Fruit fly (Drosophila melanogaster) whole organism, embryonic: Measurements from ENCODE around the gene CG13390.

ENCODE experiments used
- Adf1 ChIP-seq: fragments of 200-800 bp; sonication (Bioruptor generic); IDR thresholded peaks from 2 replicates; pipeline ENCODE4 v1.3.6; 2022; ENCODE audit warnings: missing biosample characterization, missing genetic modification characterization
- Bdp1 ChIP-seq: fragments of 200-800 bp; sonication (Bioruptor generic); optimal IDR thresholded peaks from 3 replicates; lab custom pipeline; 2016; ENCODE audit warnings: missing biosample characterization, missing genetic modification characterization
- CG1024 ChIP-seq: fragments of 200-800 bp; sonication (Bioruptor generic); IDR thresholded peaks from 2 replicates; pipeline ENCODE4 v1.3.6; 2022; ENCODE audit warnings: missing biosample characterization, missing genetic modification characterization
- CG11093 ChIP-seq: fragments of 200-800 bp; sonication (Bioruptor generic); IDR thresholded peaks from 3 replicates; pipeline ENCODE4 v1.3.6; 2022; ENCODE audit warnings: missing biosample characterization, missing genetic modification characterization
- CG12236 ChIP-seq: fragments of 200-800 bp; sonication (Bioruptor generic); optimal IDR thresholded peaks from 2 replicates; lab custom pipeline; 2016; ENCODE audit warnings: missing biosample characterization, missing genetic modification characterization
- CG13894 ChIP-seq: fragments of 200-800 bp; sonication (Bioruptor generic); optimal IDR thresholded peaks from 3 replicates; lab custom pipeline; 2018; ENCODE audit warnings: missing biosample characterization, mild to moderate bottlenecking, missing genetic modification characterization, moderate library complexity
- CG1529 ChIP-seq: fragments of 200-800 bp; sonication (Bioruptor generic); optimal IDR thresholded peaks from 3 replicates; lab custom pipeline; 2018; ENCODE audit warnings: missing biosample characterization, missing genetic modification characterization
- CG17612 ChIP-seq: fragments of 200-800 bp; sonication (Bioruptor generic); IDR thresholded peaks from 2 replicates; pipeline ENCODE4 v1.3.6; 2022; ENCODE audit warnings: missing biosample characterization, missing genetic modification characterization
- CG18599 ChIP-seq: fragments of 200-800 bp; sonication (Bioruptor generic); optimal IDR thresholded peaks from 3 replicates; lab custom pipeline; 2017; ENCODE audit warnings: missing biosample characterization, missing genetic modification characterization, mild to moderate bottlenecking, moderate library complexity, missing genetic modification reagents
- CG31441 ChIP-seq: fragments of 200-800 bp; sonication (Bioruptor generic); IDR thresholded peaks from 2 replicates; pipeline ENCODE4 v1.3.6; 2022; ENCODE audit warnings: missing biosample characterization, missing genetic modification characterization
- CG3726 ChIP-seq: fragments of 200-800 bp; sonication (Bioruptor generic); IDR thresholded peaks from 3 replicates; pipeline ENCODE4, ENCODE4 v1.3.6; 2022; ENCODE audit warnings: missing biosample characterization, missing genetic modification characterization
- CG4854 ChIP-seq: fragments of 200-800 bp; sonication (Bioruptor generic); optimal IDR thresholded peaks from 2 replicates; lab custom pipeline; 2016; ENCODE audit warnings: missing biosample characterization, missing genetic modification characterization, inconsistent platforms
- CG6254 ChIP-seq: fragments of 200-800 bp; sonication (Bioruptor generic); optimal IDR thresholded peaks from 3 replicates; lab custom pipeline; 2017; ENCODE audit warnings: mild to moderate bottlenecking, missing biosample characterization, missing genetic modification reagents, missing genetic modification characterization
- CG8290 ChIP-seq, 3 experiments: fragments of 200-800 bp; sonication (Bioruptor generic); optimal IDR thresholded peaks; 2 replicates each; lab custom pipeline; 2016 to 2019; ENCODE audit warnings: missing biosample characterization in 3 of 3, missing genetic modification characterization in 3 of 3, mild to moderate bottlenecking in 2 of 3, moderate library complexity in 1 of 3
- CG9437 ChIP-seq: fragments of 200-800 bp; sonication (Bioruptor generic); optimal IDR thresholded peaks from 2 replicates; lab custom pipeline; 2018; ENCODE audit warnings: missing biosample characterization, mild to moderate bottlenecking, missing genetic modification characterization
- CG9797 ChIP-seq: fragments of 200-800 bp; sonication (Bioruptor generic); optimal IDR thresholded peaks from 3 replicates; lab custom pipeline; 2018; ENCODE audit warnings: missing biosample characterization, mild to moderate bottlenecking, missing genetic modification characterization
- CoRest ChIP-seq: fragments of 200-800 bp; sonication (Bioruptor generic); optimal IDR thresholded peaks from 3 replicates; lab custom pipeline; 2018; ENCODE audit warnings: missing biosample characterization, mild to moderate bottlenecking, missing genetic modification characterization, moderate library complexity
- D19B ChIP-seq: fragments of 200-800 bp; sonication (Bioruptor generic); optimal IDR thresholded peaks from 2 replicates; lab custom pipeline; 2017; ENCODE audit warnings: missing biosample characterization, mild to moderate bottlenecking, missing genetic modification characterization
- Eip74EF ChIP-seq, 2 experiments: fragments of 200-800 bp in 1 of 2; fragments of >200 bp in 1 of 2; sonication (Bioruptor generic) in 1 of 2; optimal IDR thresholded peaks; 2 replicates each; lab custom pipeline; 2017 to 2019; ENCODE audit warnings: missing biosample characterization in 2 of 2, missing genetic modification characterization in 2 of 2, mild to moderate bottlenecking in 1 of 2, moderate library complexity in 1 of 2
- HHEX ChIP-seq: fragments of 200-800 bp; sonication (Bioruptor generic); optimal IDR thresholded peaks from 3 replicates; lab custom pipeline; 2017; ENCODE audit warnings: missing biosample characterization, mild to moderate bottlenecking, missing genetic modification characterization, missing genetic modification reagents
- Max ChIP-seq: fragments of 200-800 bp; sonication (Bioruptor generic); optimal IDR thresholded peaks from 2 replicates; lab custom pipeline; 2016; ENCODE audit warnings: missing biosample characterization, mild to moderate bottlenecking, missing genetic modification characterization
- NFAT ChIP-seq: fragments of 200-800 bp; sonication (Bioruptor generic); IDR thresholded peaks from 2 replicates; pipeline ENCODE4 v1.3.6; 2022; ENCODE audit warnings: missing biosample characterization, missing genetic modification characterization
- Nf-YA ChIP-seq: fragments of 200-800 bp; sonication (Bioruptor generic); IDR thresholded peaks from 2 replicates; pipeline ENCODE4 v1.3.6; 2022; ENCODE audit warnings: missing biosample characterization, missing genetic modification characterization
- Nf-YB ChIP-seq: fragments of 200-800 bp; sonication (Bioruptor generic); optimal IDR thresholded peaks from 3 replicates; lab custom pipeline; 2019; ENCODE audit warnings: missing biosample characterization, mild to moderate bottlenecking, missing genetic modification characterization, moderate library complexity
- Rx ChIP-seq: fragments of 200-800 bp; sonication (Bioruptor generic); IDR thresholded peaks from 2 replicates; pipeline ENCODE4 v1.3.6; 2022; ENCODE audit warnings: missing biosample characterization, missing genetic modification characterization
- Sox100B ChIP-seq: fragments of 200-800 bp; sonication (Bioruptor generic); optimal IDR thresholded peaks from 3 replicates; lab custom pipeline; 2018; ENCODE audit warnings: missing biosample characterization, mild to moderate bottlenecking, missing genetic modification characterization
- Sry-δ ChIP-seq: fragments of 200-800 bp; sonication (Bioruptor generic); optimal IDR thresholded peaks from 2 replicates; lab custom pipeline; 2016; ENCODE audit warnings: missing biosample characterization, missing genetic modification characterization
- Usf ChIP-seq: fragments of 200-800 bp; sonication (Bioruptor generic); optimal IDR thresholded peaks from 2 replicates; lab custom pipeline; 2017; ENCODE audit warnings: missing genotype, missing biosample characterization, missing genetic modification characterization
- bbx ChIP-seq: fragments of 200-800 bp; sonication (Bioruptor generic); IDR thresholded peaks from 2 replicates; pipeline ENCODE4 v1.3.6; 2022; ENCODE audit warnings: missing biosample characterization, missing genetic modification characterization; ENCODE audit not compliant: partially characterized antibody
- bowl ChIP-seq: fragments of 200-800 bp; sonication (Bioruptor generic); IDR thresholded peaks from 2 replicates; pipeline ENCODE4 v1.3.6; 2022; ENCODE audit warnings: missing biosample characterization, missing genetic modification characterization
- crc ChIP-seq: fragments of 200-800 bp; sonication (Bioruptor generic); optimal IDR thresholded peaks from 2 replicates; lab custom pipeline; 2016; ENCODE audit warnings: missing biosample characterization, missing genetic modification characterization
- danr ChIP-seq: fragments of 200-800 bp; sonication (Bioruptor generic); IDR thresholded peaks from 2 replicates; pipeline ENCODE4 v1.3.6; 2022; ENCODE audit warnings: missing biosample characterization, missing genetic modification characterization
- dimm ChIP-seq: fragments of 200-800 bp; sonication (Bioruptor generic); IDR thresholded peaks from 2 replicates; pipeline ENCODE4 v1.3.6; 2022; ENCODE audit warnings: missing biosample characterization, missing genetic modification characterization
- eve ChIP-seq, 2 experiments: fragments of >200 bp; optimal IDR thresholded peaks; 2 replicates each; lab custom pipeline; 2017; ENCODE audit warnings: missing biosample characterization in 2 of 2, missing genetic modification characterization in 2 of 2
- ewg ChIP-seq: fragments of 200-800 bp; sonication (Bioruptor generic); optimal IDR thresholded peaks from 3 replicates; lab custom pipeline; 2017; ENCODE audit warnings: mild to moderate bottlenecking, missing biosample characterization, missing genetic modification reagents, missing genetic modification characterization
- gro ChIP-seq: fragments of 200-800 bp; sonication (Bioruptor generic); optimal IDR thresholded peaks from 2 replicates; lab custom pipeline; 2016; ENCODE audit warnings: missing biosample characterization, missing genetic modification characterization
- h ChIP-seq: fragments of >200 bp; optimal IDR thresholded peaks from 2 replicates; lab custom pipeline; 2017
- hbn ChIP-seq: fragments of 200-800 bp; sonication (Bioruptor generic); IDR thresholded peaks from 2 replicates; pipeline ENCODE4 v1.3.6; 2022; ENCODE audit warnings: missing biosample characterization, missing genetic modification characterization; ENCODE audit not compliant: partially characterized antibody
- kni ChIP-seq: fragments of 200-800 bp; sonication (Bioruptor generic); optimal IDR thresholded peaks from 3 replicates; lab custom pipeline; 2017; ENCODE audit warnings: mild to moderate bottlenecking, missing biosample characterization, missing genetic modification reagents, missing genetic modification characterization
- odd ChIP-seq: fragments of 200-800 bp; sonication (Bioruptor generic); optimal IDR thresholded peaks from 2 replicates; lab custom pipeline; 2017; ENCODE audit warnings: missing biosample characterization, mild to moderate bottlenecking, missing genetic modification characterization
- p53 ChIP-seq: fragments of 200-800 bp; sonication (Bioruptor generic); optimal IDR thresholded peaks from 2 replicates; lab custom pipeline; 2016; ENCODE audit warnings: missing biosample characterization, missing genetic modification characterization
- prd ChIP-seq, 3 experiments: fragments of >200 bp in 2 of 3; fragments of 200-800 bp in 1 of 3; sonication (Bioruptor generic) in 1 of 3; optimal IDR thresholded peaks in 2 of 3; IDR thresholded peaks in 1 of 3; 2 replicates in 2 of 3; 3 replicates in 1 of 3; pipeline versions ENCODE4 v1.3.6 to Lab custom; 2017 to 2022; ENCODE audit warnings: missing biosample characterization in 1 of 3, missing genetic modification characterization in 1 of 3
- pum ChIP-seq: fragments of 200-800 bp; sonication (Bioruptor generic); optimal IDR thresholded peaks from 2 replicates; lab custom pipeline; 2016; ENCODE audit warnings: missing biosample characterization, missing genetic modification characterization
- row ChIP-seq: fragments of 200-800 bp; sonication (Bioruptor generic); IDR thresholded peaks from 3 replicates; pipeline ENCODE4 v1.3.6; 2022; ENCODE audit warnings: missing biosample characterization, missing genetic modification characterization
- sqz ChIP-seq: fragments of 200-800 bp; sonication (Bioruptor generic); optimal IDR thresholded peaks from 3 replicates; lab custom pipeline; 2018; ENCODE audit warnings: missing biosample characterization, mild to moderate bottlenecking, missing genetic modification characterization
- trem ChIP-seq: fragments of 200-800 bp; optimal IDR thresholded peaks from 3 replicates; lab custom pipeline; 2019; ENCODE audit warnings: missing biosample characterization, mild to moderate bottlenecking, missing genetic modification characterization, moderate library complexity
- unpg ChIP-seq: fragments of 200-800 bp; sonication (Bioruptor generic); optimal IDR thresholded peaks from 3 replicates; lab custom pipeline; 2018; ENCODE audit warnings: missing biosample characterization, mild to moderate bottlenecking, missing genetic modification characterization, moderate library complexity

Gene CG13390

dm6 chr2L:8370364-8371326 lies 6.0 kb downstream of the CG13390 start, which contains the start of gene CG17292 (continued):
- peak; percentile 41; the same call in 1 of the 2 replicates for TF ChIP-seq Nf-YA (GFP tag; lab: Robert Waterston, UW)
- TF ChIP-seq CG8290 (GFP tag; optimal IDR thresholded peaks at IDR 0.05; lab: Kevin White, UChicago), result no peak
- peak in 1 of 2 experiments; percentile 88 for TF ChIP-seq CG8290 (tag; optimal IDR thresholded peaks at IDR 0.05; lab: Kevin White, UChicago)
- TF ChIP-seq Max, result no peak
- no peak for TF ChIP-seq crc (GFP tag; lab: Kevin White, UChicago)
- peak; percentile 95 for TF ChIP-seq bbx (GFP tag; lab: Robert Waterston, UW)
- no peak for TF ChIP-seq CG9437
- peak; percentile 5 for TF ChIP-seq Sox100B (GFP tag; lab: Kevin White, UChicago)
- no peak for TF ChIP-seq CG11093
- TF ChIP-seq dimm (GFP tag; lab: Robert Waterston, UW), result no peak
- 0 out of 2 replicates have a peak, but pooled peaks have one; percentile 11 for TF ChIP-seq CG31441
- TF ChIP-seq row (GFP tag; lab: Robert Waterston, UW), result peak; percentile 60
- TF ChIP-seq CG9797, result peak; percentile 13
- TF ChIP-seq CG6254, result peak; percentile 10
- TF ChIP-seq Rx, result peak; percentile 35; the same call in 1 of the 2 replicates
- peak; percentile 59; the same call in 1 of the 2 replicates for TF ChIP-seq bowl
- TF ChIP-seq pum (GFP tag; lab: Kevin White, UChicago), result no peak
- TF ChIP-seq CG1024, result peak; percentile 67
- TF ChIP-seq CG13894, result peak; percentile 62
- no peak for TF ChIP-seq D19B (GFP tag; lab: Kevin White, UChicago)
- TF ChIP-seq CG12236, result no peak
- TF ChIP-seq Nf-YB (GFP tag; lab: Kevin White, UChicago), result peak; percentile 94
- TF ChIP-seq p53 (GFP tag; lab: Kevin White, UChicago), result no peak
- no peak for TF ChIP-seq trem (tag; lab: Kevin White, UChicago)
- TF ChIP-seq prd (optimal IDR thresholded peaks at IDR 0.05; lab: Kevin White, UChicago), result no peak
- peak; percentile 35; the same call in 1 of the 3 replicates for TF ChIP-seq prd (GFP tag; IDR thresholded peaks at IDR 0.05; lab: Robert Waterston, UW)
- TF ChIP-seq unpg (GFP tag; lab: Kevin White, UChicago), result peak; percentile 38
- peak in 1 of 2 experiments; percentile 48 for TF ChIP-seq Eip74EF (GFP tag; optimal IDR thresholded peaks at IDR 0.05; lab: Kevin White, UChicago)
- TF ChIP-seq CoRest (tag; lab: Kevin White, UChicago), result peak; percentile 16
- TF ChIP-seq CG3726 (GFP tag; lab: Robert Waterston, UW), result no peak
- TF ChIP-seq eve (GFP tag; optimal IDR thresholded peaks at IDR 0.05; lab: Kevin White, UChicago), result no peak
- TF ChIP-seq CG4854, result peak; percentile 37
- peak; percentile 25 for TF ChIP-seq kni (GFP tag; lab: Kevin White, UChicago)
- no peak for TF ChIP-seq CG1529 (GFP tag; lab: Kevin White, UChicago)
- no peak for TF ChIP-seq sqz (GFP tag; lab: Kevin White, UChicago)
- peak; percentile 58 for TF ChIP-seq HHEX (GFP tag; lab: Kevin White, UChicago)
- peak; percentile 74; the same call in 1 of the 2 replicates for TF ChIP-seq NFAT (GFP tag; lab: Robert Waterston, UW)
- no peak for TF ChIP-seq danr (GFP tag; lab: Robert Waterston, UW)
- TF ChIP-seq gro (GFP tag; lab: Kevin White, UChicago), result peak; percentile 71
- TF ChIP-seq Bdp1 (GFP tag; lab: Kevin White, UChicago), result no peak
- TF ChIP-seq Sry-δ (GFP tag; lab: Kevin White, UChicago), result peak; percentile 80
- TF ChIP-seq Adf1 (GFP tag; lab: Robert Waterston, UW), result peak; percentile 66
- peak; percentile 9 for TF ChIP-seq ewg (GFP tag; lab: Kevin White, UChicago)
- peak; percentile 56 for TF ChIP-seq CG18599 (GFP tag; lab: Kevin White, UChicago)
- no peak for TF ChIP-seq h
- TF ChIP-seq hbn (GFP tag; lab: Robert Waterston, UW), result peak; percentile 76
- TF ChIP-seq odd (GFP tag; lab: Kevin White, UChicago), result peak; percentile 22
- no peak for TF ChIP-seq Usf (GFP tag; lab: Kevin White, UChicago)
- no peak for TF ChIP-seq CG17612 (GFP tag; lab: Robert Waterston, UW)
